Worm (Caenorhabditis elegans): ENCODE measurements around the gene F28F8.9.

- TF ChIP-seq pha-4 (tag; optimal IDR thresholded peaks at IDR 0.05) = no peak
- TF ChIP-seq snpc-4 (tag; optimal IDR thresholded peaks at IDR 0.05) = no peak
- no peak for TF ChIP-seq daf-12 (tag; optimal IDR thresholded peaks at IDR 0.05)
- TF ChIP-seq jun-1 (tag; optimal IDR thresholded peaks at IDR 0.05) = no peak
- no peak for TF ChIP-seq mdl-1 (tag; optimal IDR thresholded peaks at IDR 0.05)
- TF ChIP-seq elt-2 (tag; optimal IDR thresholded peaks at IDR 0.05) = no peak
- TF ChIP-seq elt-3 (tag; optimal IDR thresholded peaks at IDR 0.05) = no peak
- TF ChIP-seq pqm-1 (tag; optimal IDR thresholded peaks at IDR 0.05) = no peak
Observed at ce11 chrV:15612886-15613285, 34.4 kb upstream of the F28F8.9 start, which contains the start of gene str-263.

Data from whole organism, L3 larva.